Worm (Caenorhabditis elegans): Measurements from ENCODE around the gene str-113.

Gene str-113

DNA sequence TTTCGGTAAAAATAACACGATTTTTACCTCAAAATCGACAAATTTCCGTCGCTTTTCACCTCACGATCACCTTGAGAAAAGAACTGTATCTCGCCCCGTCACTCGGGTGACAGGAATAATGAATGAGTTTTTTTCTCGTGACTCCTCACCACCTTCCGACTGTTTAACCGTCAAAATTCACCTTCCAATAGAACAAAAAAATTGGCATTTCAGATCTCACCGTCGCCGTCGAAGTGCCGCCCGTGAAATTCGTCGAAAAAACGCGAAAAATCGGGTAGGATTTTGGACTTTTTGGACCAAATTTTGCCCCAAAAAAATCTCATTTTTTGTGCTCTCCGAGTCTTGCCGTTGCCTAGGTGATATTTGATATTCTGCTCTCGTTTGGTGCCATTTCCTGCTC lies 20.1 kb upstream of the str-113 start, which contains the start of gene unc-132:
unc-132 (plus strand) TSS at position 208 of the 400 bp plus-strand sequence.
- TF ChIP-seq tlf-1 (GFP tag; optimal IDR thresholded peaks at IDR 0.05) = no peak

DNA sequence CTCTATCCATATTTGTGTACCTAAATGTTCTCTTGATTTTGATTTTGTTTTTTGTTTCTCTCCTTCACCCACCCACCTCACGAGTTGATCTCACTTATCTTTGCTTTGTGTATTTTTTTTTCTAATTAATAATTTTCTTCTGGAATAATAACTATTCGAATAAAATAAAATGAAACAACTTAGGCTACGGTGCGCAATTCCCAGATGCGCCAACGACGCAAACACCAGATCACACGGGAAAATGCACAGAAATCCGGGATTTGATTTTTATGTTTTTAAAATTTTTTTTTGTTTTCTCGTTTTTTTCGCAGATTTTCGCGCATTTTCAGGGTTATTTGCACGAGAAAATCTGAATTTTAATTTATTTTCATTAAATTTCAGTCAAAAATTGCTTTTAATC lies 19.5 kb upstream of the str-113 start:
- TF ChIP-seq lir-1 (GFP tag; conservative IDR thresholded peaks at IDR 0.05) (no peak), lin-35 (GFP tag; optimal IDR thresholded peaks at IDR 0.05) (no peak), B0261.1 (tag; optimal IDR thresholded peaks at IDR 0.05) (peak; percentile 54), lsl-1 (GFP tag; optimal IDR thresholded peaks at IDR 0.05) (peak; percentile 66), efl-1 (GFP tag; optimal IDR thresholded peaks at IDR 0.05) (peak; percentile 1), ztf-22 (GFP tag; optimal IDR thresholded peaks at IDR 0.05) (no peak), xnd-1 (tag; optimal IDR thresholded peaks at IDR 0.05) (no peak), madf-6 (GFP tag; IDR thresholded peaks at IDR 0.05) (peak; percentile 5; the same call in 1 of the 2 replicates)

DNA sequence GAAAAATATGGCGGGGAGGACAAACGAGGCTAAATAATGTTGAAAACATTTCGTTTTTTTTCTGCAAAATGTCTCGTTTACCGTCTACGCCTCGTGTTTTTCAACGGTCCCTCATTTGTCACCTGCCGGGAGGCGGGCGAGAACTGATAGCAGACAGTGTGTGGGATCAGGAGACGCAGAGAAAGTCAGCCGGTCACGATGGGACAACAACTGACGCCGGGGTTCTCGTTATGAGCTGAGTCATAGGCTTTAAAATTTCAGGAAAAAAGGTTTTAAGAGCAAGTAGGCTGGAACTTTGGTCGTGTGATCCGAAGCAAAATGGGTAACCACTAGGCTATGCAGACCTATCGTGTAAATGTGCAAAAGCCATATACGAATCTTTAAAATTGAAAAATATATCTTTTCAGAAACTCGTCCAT lies 19.0 kb upstream of the str-113 start, which contains the start of gene W08A12.2:
W08A12.2 (minus strand) TSS at position 103 of the 419 bp plus-strand sequence.
- no peak for TF ChIP-seq lsl-1 (GFP tag; optimal IDR thresholded peaks at IDR 0.05)
- no peak; the same call in 1 of the 2 replicates for TF ChIP-seq zfh-2 (GFP tag; conservative IDR thresholded peaks at IDR 0.05)
- TF ChIP-seq cebp-1 (GFP tag; IDR thresholded peaks at IDR 0.05) = no peak
- peak; percentile 48 for TF ChIP-seq cebp-1 (tag; optimal IDR thresholded peaks at IDR 0.05)
- no peak for TF ChIP-seq attf-3 (GFP tag; conservative IDR thresholded peaks at IDR 0.05)
- TF ChIP-seq C17E4.6 (GFP tag; IDR thresholded peaks at IDR 0.05) = no peak
- TF ChIP-seq Y67H2A.10 (GFP tag; conservative IDR thresholded peaks at IDR 0.05) = no peak
- no peak for TF ChIP-seq B0019.2 (GFP tag; conservative IDR thresholded peaks at IDR 0.05)
- peak; percentile 90 for TF ChIP-seq cebp-2 (GFP tag; IDR thresholded peaks at IDR 0.05)
- no peak for TF ChIP-seq madf-8 (GFP tag; conservative IDR thresholded peaks at IDR 0.05)
- TF ChIP-seq ztf-28 (GFP tag; IDR thresholded peaks at IDR 0.05) = no peak
- no peak for TF ChIP-seq nhr-120 (GFP tag; IDR thresholded peaks at IDR 0.05)
- no peak for TF ChIP-seq D2030.7 (GFP tag; IDR thresholded peaks at IDR 0.05)
- TF ChIP-seq ztf-25 (GFP tag; IDR thresholded peaks at IDR 0.05) = peak; percentile 73; the same call in 1 of the 2 replicates
- TF ChIP-seq madf-6 (GFP tag; IDR thresholded peaks at IDR 0.05) = peak; percentile 20; the same call in 1 of the 2 replicates
- TF ChIP-seq ceh-40 (GFP tag; IDR thresholded peaks at IDR 0.05) = no peak
- no peak for TF ChIP-seq rcor-1 (GFP tag; IDR thresholded peaks at IDR 0.05)
- TF ChIP-seq F52B5.7 (tag; optimal IDR thresholded peaks at IDR 0.05) = peak; percentile 29
- no peak for TF ChIP-seq F39B2.1 (GFP tag; IDR thresholded peaks at IDR 0.05)
- no peak for TF ChIP-seq dox-1 (GFP tag; IDR thresholded peaks at IDR 0.05)
- TF ChIP-seq Y56A3A.18 (GFP tag; IDR thresholded peaks at IDR 0.05) = no peak
- TF ChIP-seq egl-18 (GFP tag; IDR thresholded peaks at IDR 0.05) = no peak
- no peak for TF ChIP-seq let-526 (GFP tag; IDR thresholded peaks at IDR 0.05)
- TF ChIP-seq nhr-80 (tag; optimal IDR thresholded peaks at IDR 0.05) = no peak
- TF ChIP-seq hlh-26 (GFP tag; conservative IDR thresholded peaks at IDR 0.05) = no peak
- no peak for TF ChIP-seq lir-1 (GFP tag; conservative IDR thresholded peaks at IDR 0.05)
- no peak for TF ChIP-seq F49E8.2 (tag; optimal IDR thresholded peaks at IDR 0.05; ENCODE audit: insufficient read depth)
- no peak for TF ChIP-seq ceh-79 (tag; optimal IDR thresholded peaks at IDR 0.05)
- peak; percentile 22 for TF ChIP-seq ceh-27 (GFP tag; optimal IDR thresholded peaks at IDR 0.05)
- no peak for TF ChIP-seq let-607 (tag; optimal IDR thresholded peaks at IDR 0.05)
- peak; percentile 46 for TF ChIP-seq snpc-4 (GFP tag; optimal IDR thresholded peaks at IDR 0.05)
- TF ChIP-seq snpc-4 (tag; optimal IDR thresholded peaks at IDR 0.05) = peak in 1 of 4 experiments; percentile 39
- no peak for TF ChIP-seq pha-4 (tag; optimal IDR thresholded peaks at IDR 0.05)
- peak; percentile 19 for TF ChIP-seq him-1 (tag; optimal IDR thresholded peaks at IDR 0.05)
- TF ChIP-seq hmg-20 (GFP tag; IDR thresholded peaks at IDR 0.05) = no peak
- peak; percentile 12 for TF ChIP-seq attf-5 (GFP tag; optimal IDR thresholded peaks at IDR 0.05)
- TF ChIP-seq repo-1 (tag; optimal IDR thresholded peaks at IDR 0.05) = peak; percentile 58
- TF ChIP-seq hrde-1 (tag; optimal IDR thresholded peaks at IDR 0.05; ENCODE audit: borderline replicate concordance) = peak; percentile 65
- no peak for TF ChIP-seq F55B11.4 (tag; optimal IDR thresholded peaks at IDR 0.05; ENCODE audit: borderline replicate concordance, insufficient read depth)

All from whole organism, young adult.